Fruit fly (Drosophila melanogaster) Kc167 (cell line): ENCODE measurements around the gene CG42821.

Source experiments
- Myc ChIP-seq: fragments of >200 bp; optimal IDR thresholded peaks from 2 replicates; lab custom pipeline; 2017; ENCODE audit warnings: missing external identifiers
- Sin3A ChIP-seq: fragments of >200 bp; optimal IDR thresholded peaks from 2 replicates; lab custom pipeline; 2018; ENCODE audit warnings: missing external identifiers
- h ChIP-seq: fragments of >200 bp; optimal IDR thresholded peaks from 3 replicates; lab custom pipeline; 2018; ENCODE audit warnings: missing external identifiers
- insv ChIP-seq: fragments of >200 bp; optimal IDR thresholded peaks from 3 replicates; lab custom pipeline; 2018; ENCODE audit warnings: missing external identifiers
- psq ChIP-seq: fragments of >200 bp; optimal IDR thresholded peaks from 2 replicates; lab custom pipeline; 2017; ENCODE audit warnings: missing external identifiers
- ttk ChIP-seq: sonication (Bioruptor generic); optimal IDR thresholded peaks from 2 replicates; lab custom pipeline; 2017; ENCODE audit warnings: missing external identifiers

DNA sequence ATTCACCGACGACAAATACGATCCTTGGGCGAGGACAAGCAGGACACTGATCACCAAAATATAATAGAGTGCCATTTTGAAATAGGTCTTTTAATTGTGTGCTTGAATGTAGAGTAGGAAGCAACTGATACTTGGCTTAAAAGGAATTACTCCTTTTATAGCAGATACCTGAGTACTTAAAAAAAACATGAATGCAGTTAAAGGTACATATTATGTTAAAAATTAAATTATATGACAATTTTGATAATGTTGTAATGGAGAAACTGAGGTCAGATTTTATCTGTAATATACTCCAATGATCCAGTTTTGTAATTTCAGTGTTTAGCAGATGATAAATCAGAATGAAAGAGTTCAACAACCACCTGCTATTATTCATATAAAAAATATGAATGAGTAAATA is 9.2 kb downstream of the CG42821 start, which contains the start of gene CG14332:
- no peak for TF ChIP-seq ttk (lab: Kevin White, UChicago)
- no peak for TF ChIP-seq insv (lab: Kevin White, UChicago)
- no peak for TF ChIP-seq Sin3A (lab: Kevin White, UChicago)
- TF ChIP-seq psq: no peak
- TF ChIP-seq h (lab: Kevin White, UChicago): no peak
- no peak for TF ChIP-seq Myc (lab: Kevin White, UChicago)
